Fruit fly (Drosophila melanogaster) whole organism, adult: ENCODE measurements around the gene CG8915.

Experiments
- CG11617 ChIP-seq: fragments of 200-800 bp; sonication (Bioruptor generic); optimal IDR thresholded peaks from 2 replicates; lab custom pipeline; 2017; ENCODE audit warnings: mild to moderate bottlenecking, missing biosample characterization, missing genetic modification reagents, missing genetic modification characterization
- CG1620 ChIP-seq: fragments of 200-800 bp; sonication (Bioruptor generic); optimal IDR thresholded peaks from 2 replicates; lab custom pipeline; 2016; ENCODE audit warnings: missing biosample characterization, missing genetic modification characterization
- CG5204 ChIP-seq: fragments of 200-800 bp; sonication (Bioruptor generic); optimal IDR thresholded peaks from 2 replicates; lab custom pipeline; 2016; ENCODE audit warnings: missing biosample characterization, missing genetic modification characterization
- CG7045 ChIP-seq: fragments of 200-800 bp; sonication (Bioruptor generic); optimal IDR thresholded peaks from 2 replicates; lab custom pipeline; 2017; ENCODE audit warnings: missing biosample characterization, mild to moderate bottlenecking, missing genetic modification characterization
- CG7101 ChIP-seq: fragments of 200-800 bp; sonication (Bioruptor generic); optimal IDR thresholded peaks from 2 replicates; lab custom pipeline; 2018; ENCODE audit warnings: missing biosample characterization, mild to moderate bottlenecking, missing genetic modification characterization, moderate library complexity
- Clk ChIP-seq: fragments of 200-800 bp; sonication (Bioruptor generic); optimal IDR thresholded peaks from 2 replicates; lab custom pipeline; 2017; ENCODE audit warnings: missing biosample characterization, missing genetic modification characterization
- Crg-1 ChIP-seq: fragments of 200-800 bp; sonication (Bioruptor generic); optimal IDR thresholded peaks from 2 replicates; lab custom pipeline; 2016; ENCODE audit warnings: missing biosample characterization, missing genetic modification characterization
- bab1 ChIP-seq: fragments of 200-800 bp; sonication (Bioruptor generic); optimal IDR thresholded peaks from 3 replicates; lab custom pipeline; 2019; ENCODE audit warnings: missing biosample characterization, mild to moderate bottlenecking, missing genetic modification characterization, moderate library complexity
- kay ChIP-seq: fragments of 200-800 bp; sonication (Bioruptor generic); peaks from one replicate; lab custom pipeline; 2016; ENCODE audit warnings: missing biosample characterization, missing genetic modification characterization, borderline replicate concordance
- ovo ChIP-seq: fragments of 200-800 bp; sonication (Bioruptor generic); optimal IDR thresholded peaks from 2 replicates; lab custom pipeline; 2016; ENCODE audit warnings: missing biosample characterization, missing genetic modification characterization
- pad ChIP-seq: fragments of 200-800 bp; sonication (Bioruptor generic); optimal IDR thresholded peaks from 3 replicates; lab custom pipeline; 2017; ENCODE audit warnings: missing biosample characterization, missing genetic modification characterization, mild to moderate bottlenecking, moderate library complexity, missing genetic modification reagents
- tj ChIP-seq: fragments of 200-800 bp; sonication (Bioruptor generic); optimal IDR thresholded peaks from 3 replicates; lab custom pipeline; 2017; ENCODE audit warnings: missing biosample characterization, mild to moderate bottlenecking, missing genetic modification characterization, moderate library complexity

DNA sequence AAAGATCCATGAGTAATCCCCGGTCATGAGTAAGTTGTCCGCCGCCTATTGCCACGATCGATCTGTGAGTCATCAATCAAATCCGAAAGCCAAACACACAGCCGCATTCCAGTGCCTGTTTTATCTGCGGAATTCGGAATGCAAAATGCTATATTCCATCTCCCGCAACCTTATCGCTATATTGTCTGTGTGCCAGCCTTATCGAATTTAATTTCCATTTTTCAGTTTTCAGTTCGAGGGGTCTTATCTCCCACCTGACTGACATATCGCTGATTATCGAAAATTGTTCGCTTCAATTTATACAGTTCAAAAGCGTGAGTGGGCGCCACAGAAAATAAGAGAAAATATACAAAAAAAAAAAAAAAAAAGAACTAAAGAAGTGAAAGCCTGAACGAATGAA is 44.4 kb upstream of the CG8915 start:
- TF ChIP-seq ovo (GFP tag; lab: Kevin White, UChicago) (no peak), tj (no peak), CG7101 (tag; lab: Kevin White, UChicago) (no peak), CG1620 (GFP tag; lab: Kevin White, UChicago) (no peak), kay (no peak), CG5204 (GFP tag; lab: Kevin White, UChicago) (no peak), CG11617 (GFP tag; lab: Kevin White, UChicago) (no peak), Clk (GFP tag; lab: Kevin White, UChicago) (no peak), CG7045 (GFP tag; lab: Kevin White, UChicago) (no peak), pad (GFP tag; lab: Kevin White, UChicago) (no peak), bab1 (no peak), Crg-1 (no peak)
